Worm (Caenorhabditis elegans) whole organism, mixed stage, embryonic: ENCODE data around the gene cwp-1.

Source experiments
- M03D4.4 ChIP-seq: sonication (generic microtip); optimal IDR thresholded peaks from 2 replicates; lab custom pipeline; 2017; ENCODE audit warnings: mild to moderate bottlenecking, missing genetic modification characterization, missing compliant biosample characterization
- bed-3 ChIP-seq: fragments of 200-800 bp; sonication (Bioruptor generic); optimal IDR thresholded peaks from 3 replicates; lab custom pipeline; 2018; ENCODE audit warnings: mild to moderate bottlenecking, missing genetic modification characterization, moderate library complexity, missing compliant biosample characterization
- blmp-1 ChIP-seq: fragments of 150-350 bp; optimal IDR thresholded peaks from 2 replicates; lab custom pipeline; 2014; ENCODE audit warnings: missing biosample characterization, missing genetic modification characterization
- ceh-39 ChIP-seq: fragments of 150-350 bp; optimal IDR thresholded peaks from 2 replicates; lab custom pipeline; 2014; ENCODE audit warnings: missing biosample characterization, missing genetic modification characterization
- ceh-43 ChIP-seq: fragments of 200-800 bp; sonication (Bioruptor generic); optimal IDR thresholded peaks from 2 replicates; lab custom pipeline; 2018; ENCODE audit warnings: mild to moderate bottlenecking, missing genetic modification characterization, moderate library complexity, missing compliant biosample characterization
- ceh-83 ChIP-seq: fragments of 200-800 bp; sonication (Bioruptor generic); optimal IDR thresholded peaks from 2 replicates; lab custom pipeline; 2018; ENCODE audit warnings: mild to moderate bottlenecking, missing genetic modification characterization, missing compliant biosample characterization
- ces-1 ChIP-seq: fragments of 150-350 bp; optimal IDR thresholded peaks from 2 replicates; lab custom pipeline; 2014; ENCODE audit warnings: missing biosample characterization, missing genetic modification reagents, missing genetic modification characterization
- cnd-1 ChIP-seq: fragments of 200-800 bp; sonication (Bioruptor generic); optimal IDR thresholded peaks from 2 replicates; lab custom pipeline; 2018; ENCODE audit warnings: mild to moderate bottlenecking, missing genetic modification characterization, missing compliant biosample characterization
- drap-1 ChIP-seq: fragments of 200-800 bp; sonication (Bioruptor generic); optimal IDR thresholded peaks from 3 replicates; lab custom pipeline; 2018; ENCODE audit warnings: mild to moderate bottlenecking, missing genetic modification characterization, missing compliant biosample characterization
- elt-1 ChIP-seq: sonication (generic microtip); optimal IDR thresholded peaks from 2 replicates; lab custom pipeline; 2017; ENCODE audit warnings: missing genetic modification characterization, mild to moderate bottlenecking, missing compliant biosample characterization, antibody characterized with exemption, moderate library complexity, borderline replicate concordance; ENCODE audit not compliant: insufficient read depth
- elt-3 ChIP-seq: fragments of 150-350 bp; optimal IDR thresholded peaks from 2 replicates; lab custom pipeline; 2014; ENCODE audit warnings: missing biosample characterization, missing genetic modification characterization
- flh-1 ChIP-seq: fragments of 200-800 bp; sonication (Bioruptor generic); optimal IDR thresholded peaks from 2 replicates; lab custom pipeline; 2018; ENCODE audit warnings: mild to moderate bottlenecking, missing genetic modification characterization, moderate library complexity, missing compliant biosample characterization
- ham-2 ChIP-seq: fragments of 200-800 bp; sonication (Bioruptor generic); optimal IDR thresholded peaks from 2 replicates; lab custom pipeline; 2018; ENCODE audit warnings: mild to moderate bottlenecking, missing genetic modification characterization, missing compliant biosample characterization
- hlh-1 ChIP-seq: fragments of 150-350 bp; optimal IDR thresholded peaks from 2 replicates; lab custom pipeline; 2014; ENCODE audit warnings: missing biosample characterization, missing genetic modification reagents, missing genetic modification characterization
- lin-13 ChIP-seq: fragments of 150-350 bp; optimal IDR thresholded peaks from 2 replicates; lab custom pipeline; 2014; ENCODE audit warnings: missing biosample characterization, missing genetic modification characterization
- lin-32 ChIP-seq: fragments of 200-800 bp; sonication (Bioruptor generic); optimal IDR thresholded peaks from 2 replicates; lab custom pipeline; 2018; ENCODE audit warnings: mild to moderate bottlenecking, missing genetic modification characterization, missing compliant biosample characterization
- lsy-2 ChIP-seq: fragments of 150-350 bp; optimal IDR thresholded peaks from 2 replicates; lab custom pipeline; 2014; ENCODE audit warnings: missing biosample characterization, missing genetic modification characterization
- mab-5 ChIP-seq: fragments of 150-350 bp; optimal IDR thresholded peaks from 2 replicates; lab custom pipeline; 2014; ENCODE audit warnings: missing biosample characterization, missing genetic modification characterization
- mep-1 ChIP-seq: fragments of 150-350 bp; optimal IDR thresholded peaks from 2 replicates; lab custom pipeline; 2017; ENCODE audit warnings: missing biosample characterization, missing genetic modification reagents, missing genetic modification characterization, inconsistent platforms
- mls-2 ChIP-seq: sonication (generic microtip); optimal IDR thresholded peaks from 2 replicates; lab custom pipeline; 2016; ENCODE audit warnings: mild to moderate bottlenecking, missing genetic modification characterization, moderate library complexity, missing compliant biosample characterization
- nhr-12 ChIP-seq: fragments of 150-350 bp; optimal IDR thresholded peaks from 2 replicates; lab custom pipeline; 2014; ENCODE audit warnings: missing biosample characterization, missing genetic modification characterization
- nhr-2 ChIP-seq: fragments of 150-350 bp; optimal IDR thresholded peaks from 2 replicates; lab custom pipeline; 2014; ENCODE audit warnings: missing biosample characterization, missing genetic modification characterization
- nhr-237 ChIP-seq: fragments of 150-350 bp; optimal IDR thresholded peaks from 2 replicates; lab custom pipeline; 2014; ENCODE audit warnings: missing biosample characterization, missing genetic modification characterization
- nhr-28 ChIP-seq: fragments of 150-350 bp; optimal IDR thresholded peaks from 2 replicates; lab custom pipeline; 2014; ENCODE audit warnings: missing biosample characterization, missing genetic modification characterization
- nhr-76 ChIP-seq: sonication (generic microtip); optimal IDR thresholded peaks from 2 replicates; lab custom pipeline; 2017; ENCODE audit warnings: missing biosample characterization, missing genetic modification characterization
- pha-4 ChIP-seq: fragments of 150-350 bp; optimal IDR thresholded peaks from 2 replicates; lab custom pipeline; 2018; ENCODE audit warnings: missing biosample characterization, missing genetic modification reagents, missing genetic modification characterization
- sem-2 ChIP-seq: fragments of 200-800 bp; sonication (Bioruptor generic); optimal IDR thresholded peaks from 2 replicates; lab custom pipeline; 2018; ENCODE audit warnings: mild to moderate bottlenecking, missing genetic modification characterization, missing compliant biosample characterization
- snpc-4 ChIP-seq: fragments of 150-350 bp; optimal IDR thresholded peaks from 2 replicates; lab custom pipeline; 2014; ENCODE audit warnings: missing biosample characterization, missing genetic modification characterization
- sptf-1 ChIP-seq: sonication (generic microtip); optimal IDR thresholded peaks from 2 replicates; lab custom pipeline; 2017; ENCODE audit warnings: mild to moderate bottlenecking, missing genetic modification characterization, moderate library complexity, missing compliant biosample characterization
- tbx-8 ChIP-seq: fragments of 200-800 bp; sonication (Bioruptor generic); optimal IDR thresholded peaks from 2 replicates; lab custom pipeline; 2018; ENCODE audit warnings: mild to moderate bottlenecking, missing genetic modification characterization, moderate library complexity, missing compliant biosample characterization
- unc-120 ChIP-seq: sonication (generic microtip); optimal IDR thresholded peaks from 2 replicates; lab custom pipeline; 2017; ENCODE audit warnings: missing genetic modification characterization, missing compliant biosample characterization; ENCODE audit not compliant: poor library complexity, severe bottlenecking
- unc-39 ChIP-seq: fragments of 150-350 bp; optimal IDR thresholded peaks from 2 replicates; lab custom pipeline; 2014; ENCODE audit warnings: missing biosample characterization, missing genetic modification characterization
- unc-62 ChIP-seq: fragments of 150-350 bp; optimal IDR thresholded peaks from 2 replicates; lab custom pipeline; 2014; ENCODE audit warnings: missing biosample characterization, missing genetic modification reagents, missing genetic modification characterization
- zip-8 ChIP-seq: fragments of 150-350 bp; optimal IDR thresholded peaks from 2 replicates; lab custom pipeline; 2014; ENCODE audit warnings: missing biosample characterization, missing genetic modification characterization
- ztf-11 ChIP-seq: fragments of 150-350 bp; optimal IDR thresholded peaks from 2 replicates; lab custom pipeline; 2014; ENCODE audit warnings: missing biosample characterization, missing genetic modification characterization

The cwp-1 gene

DNA sequence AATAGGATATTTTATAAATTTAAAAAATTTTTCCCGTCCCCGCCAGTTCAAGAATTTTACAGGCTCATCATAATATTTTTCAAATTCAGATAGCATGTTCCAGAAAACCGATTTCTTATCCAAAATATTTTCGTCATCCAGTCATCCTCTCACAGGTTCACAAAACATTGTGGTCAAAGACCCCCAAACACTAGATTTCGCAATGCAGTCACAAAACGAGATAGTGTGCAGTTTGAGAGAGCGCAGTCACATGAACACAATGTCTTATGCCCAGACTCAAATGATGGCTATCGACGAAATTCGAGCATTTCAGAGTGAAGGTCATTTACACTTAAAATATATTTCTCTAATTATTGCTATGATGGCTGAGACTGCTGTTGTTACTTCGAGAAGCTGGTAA lies 3.5 kb upstream of the cwp-1 start, which contains the start of gene abhd-5.2:
abhd-5.2 (plus strand) TSS at position 95 of the 400 bp plus-strand sequence.
- TF ChIP-seq nhr-76 (tag; lab: Kevin White, UChicago) (no peak), ces-1 (GFP tag; lab: Kevin White, UChicago) (peak; percentile 37)

DNA sequence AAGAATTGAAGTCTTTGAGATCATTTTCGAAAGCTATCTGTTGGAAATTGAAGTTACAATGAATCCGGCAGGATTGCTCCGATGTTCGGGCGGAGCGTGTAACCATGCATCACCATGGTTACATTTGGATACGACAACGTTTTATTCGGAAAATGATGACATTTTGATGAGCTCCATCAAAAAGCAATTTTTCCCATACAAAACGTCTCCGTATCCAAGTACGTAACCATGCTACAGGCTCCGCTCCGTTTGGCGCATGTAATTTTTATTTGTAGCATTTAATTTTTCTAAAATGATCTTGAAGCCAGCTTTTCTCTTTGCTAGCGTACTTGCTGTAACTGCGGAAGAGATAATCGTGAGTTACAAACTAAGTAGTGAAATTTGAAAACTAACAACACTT lies 1.5 kb upstream of the cwp-1 start, which contains the start of the genes cwp-2 and cwp-3:
cwp-2 (minus strand) TSS at position 101 of the 400 bp plus-strand sequence.
cwp-3 (plus strand) TSS at position 293 of the 400 bp plus-strand sequence.
- no peak for TF ChIP-seq unc-39 (tag; lab: Kevin White, UChicago)
- no peak for TF ChIP-seq sem-2 (GFP tag; lab: Kevin White, UChicago)
- TF ChIP-seq ham-2 (GFP tag; lab: Kevin White, UChicago), result no peak
- TF ChIP-seq nhr-12 (tag; lab: Kevin White, UChicago), result no peak
- TF ChIP-seq lin-32 (GFP tag; lab: Kevin White, UChicago), result no peak
- no peak for TF ChIP-seq mep-1 (tag; lab: Kevin White, UChicago)
- TF ChIP-seq nhr-2 (tag; lab: Kevin White, UChicago), result no peak
- TF ChIP-seq ces-1 (GFP tag; lab: Kevin White, UChicago), result no peak
- TF ChIP-seq nhr-76 (tag; lab: Kevin White, UChicago), result no peak
- no peak for TF ChIP-seq lin-13 (tag; lab: Kevin White, UChicago)
- no peak for TF ChIP-seq nhr-28 (tag; lab: Kevin White, UChicago)

DNA sequence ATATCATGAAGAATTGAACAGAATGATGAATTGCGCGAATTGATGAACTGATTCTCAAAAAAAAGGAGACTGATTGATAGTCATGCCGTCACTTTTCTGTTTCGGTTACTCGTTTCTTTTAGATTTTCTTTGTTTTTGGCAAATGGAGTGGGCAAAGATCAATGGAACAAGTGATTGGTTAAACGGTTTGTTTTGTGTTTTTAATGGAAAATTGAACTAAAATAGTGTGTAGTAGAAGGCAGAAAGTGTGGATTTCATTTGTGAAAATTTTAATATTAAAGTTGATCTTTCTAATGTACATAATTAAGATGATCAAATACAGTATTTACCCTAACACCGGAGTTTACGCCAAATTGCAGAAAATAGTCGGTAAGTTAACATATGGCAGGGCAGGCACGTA lies 1.2 kb downstream of the cwp-1 start, which contains the start of gene nas-9:
nas-9 (minus strand) TSS at position 101 of the 400 bp plus-strand sequence.
- TF ChIP-seq tbx-8 (GFP tag; lab: Kevin White, UChicago) (no peak), ceh-83 (no peak), mab-5 (tag; lab: Kevin White, UChicago) (no peak), zip-8 (tag; lab: Kevin White, UChicago) (no peak), hlh-1 (no peak), unc-62 (GFP tag; lab: Kevin White, UChicago) (no peak), nhr-28 (tag; lab: Kevin White, UChicago) (no peak), bed-3 (GFP tag; lab: Kevin White, UChicago) (no peak), nhr-2 (tag; lab: Kevin White, UChicago) (no peak), sem-2 (GFP tag; lab: Kevin White, UChicago) (no peak)

DNA sequence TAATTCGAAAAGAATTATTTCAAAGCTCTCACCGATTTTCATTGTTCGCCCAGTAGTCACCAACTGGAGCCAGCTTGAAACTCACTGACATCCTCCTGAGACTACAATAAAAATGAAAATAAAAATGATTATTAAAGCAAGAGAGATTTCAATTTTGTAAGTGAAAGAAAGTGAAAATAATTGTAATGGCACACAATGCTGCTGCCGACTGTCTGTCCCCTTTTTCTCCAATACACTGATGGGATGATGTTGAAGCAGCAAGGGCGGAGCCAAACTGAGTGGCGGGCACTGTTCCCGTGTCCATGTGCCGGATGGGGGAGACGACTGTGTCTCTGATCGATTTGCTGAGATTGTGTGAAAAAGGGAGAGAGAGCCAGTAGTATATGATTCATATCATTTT lies 6.8 kb downstream of the cwp-1 start, which contains the start of gene C37H5.14:
C37H5.14 (minus strand) TSS at position 101 of the 400 bp plus-strand sequence.
- TF ChIP-seq lin-32 (GFP tag; lab: Kevin White, UChicago) (no peak), drap-1 (GFP tag; lab: Kevin White, UChicago) (no peak)

DNA sequence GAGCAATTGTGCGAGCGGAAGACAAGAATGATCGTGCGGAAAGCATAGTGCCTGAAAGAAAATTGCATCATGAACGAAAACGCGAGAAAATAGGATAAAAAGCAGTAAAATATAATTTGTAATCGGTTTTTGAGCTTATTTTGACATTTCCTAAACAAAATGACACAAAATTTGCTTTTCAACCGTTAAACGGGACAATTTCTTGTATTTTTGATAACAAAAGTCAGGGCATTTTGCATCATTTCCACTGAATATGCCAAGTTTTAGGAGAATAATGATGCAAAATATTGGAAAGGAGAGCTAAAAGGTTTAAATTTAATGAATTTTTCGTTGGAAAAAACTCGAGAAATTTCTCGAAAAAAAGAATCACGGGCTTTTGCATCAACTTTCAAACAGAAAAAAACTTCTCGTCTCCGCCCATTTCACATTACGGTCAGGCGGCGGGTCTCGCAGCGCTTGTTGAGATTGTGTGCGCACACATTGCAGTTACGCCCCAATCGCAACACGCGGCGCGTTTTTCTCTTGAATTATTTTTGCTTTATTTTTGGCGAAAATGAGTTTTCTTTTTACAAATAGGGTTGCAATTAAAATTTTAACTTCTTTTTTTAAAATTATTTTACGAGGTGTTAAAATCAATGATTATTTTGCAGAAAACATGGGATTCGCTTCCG lies 14.2 kb downstream of the cwp-1 start, which contains the start of the genes hsp-6 and C37H5.5:
hsp-6 (minus strand) TSS at position 51 of the 671 bp plus-strand sequence.
C37H5.5 (plus strand) TSS at position 651 of the 671 bp plus-strand sequence.
- TF ChIP-seq flh-1 (GFP tag; lab: Kevin White, UChicago), result no peak
- no peak for TF ChIP-seq mab-5 (tag; lab: Kevin White, UChicago)
- peak; percentile 22 for TF ChIP-seq nhr-2 (tag; lab: Kevin White, UChicago)
- peak; percentile 79 for TF ChIP-seq nhr-237
- no peak for TF ChIP-seq ztf-11 (tag; lab: Kevin White, UChicago)
- peak; percentile 18 for TF ChIP-seq cnd-1
- TF ChIP-seq snpc-4, result no peak
- TF ChIP-seq sptf-1 (tag; lab: Kevin White, UChicago), result peak; percentile 58
- TF ChIP-seq elt-1 (tag; lab: Kevin White, UChicago), result no peak
- TF ChIP-seq unc-120, result peak; percentile 49
- TF ChIP-seq ces-1 (GFP tag; lab: Kevin White, UChicago), result peak; percentile 65
- peak; percentile 10 for TF ChIP-seq drap-1 (GFP tag; lab: Kevin White, UChicago)
- no peak for TF ChIP-seq ceh-39 (tag; lab: Kevin White, UChicago)
- TF ChIP-seq unc-62 (GFP tag; lab: Kevin White, UChicago), result peak; percentile 19
- TF ChIP-seq ceh-43 (GFP tag; lab: Kevin White, UChicago), result no peak
- TF ChIP-seq ceh-83, result no peak
- peak; percentile 83 for TF ChIP-seq lin-13 (tag; lab: Kevin White, UChicago)
- TF ChIP-seq ham-2 (GFP tag; lab: Kevin White, UChicago), result no peak
- TF ChIP-seq sem-2 (GFP tag; lab: Kevin White, UChicago), result no peak
- TF ChIP-seq zip-8 (tag; lab: Kevin White, UChicago), result no peak
- TF ChIP-seq nhr-28 (tag; lab: Kevin White, UChicago), result no peak
- TF ChIP-seq hlh-1, result peak; percentile 67
- TF ChIP-seq pha-4 (tag; lab: Kevin White, UChicago), result peak; percentile 24
- TF ChIP-seq mls-2, result no peak
- peak; percentile 91 for TF ChIP-seq mep-1 (tag; lab: Kevin White, UChicago)
- TF ChIP-seq lsy-2, result peak; percentile 88
- no peak for TF ChIP-seq unc-39 (tag; lab: Kevin White, UChicago)
- TF ChIP-seq elt-3, result no peak
- no peak for TF ChIP-seq bed-3 (GFP tag; lab: Kevin White, UChicago)
- no peak for TF ChIP-seq tbx-8 (GFP tag; lab: Kevin White, UChicago)
- no peak for TF ChIP-seq nhr-76 (tag; lab: Kevin White, UChicago)
- TF ChIP-seq blmp-1 (tag; lab: Kevin White, UChicago), result no peak
- TF ChIP-seq lin-32 (GFP tag; lab: Kevin White, UChicago), result no peak
- TF ChIP-seq M03D4.4, result peak; percentile 4
- no peak for TF ChIP-seq nhr-12 (tag; lab: Kevin White, UChicago)
- TF ChIP-seq, all 35 proteins: peak for 14
